Worm (Caenorhabditis elegans) whole organism, mixed stage, embryonic: ENCODE data around the gene ceh-82.

Experiments
- lsy-2 ChIP-seq: fragments of 150-350 bp; optimal IDR thresholded peaks from 2 replicates; lab custom pipeline; 2014; ENCODE audit warnings: missing biosample characterization, missing genetic modification characterization
- nhr-28 ChIP-seq: fragments of 150-350 bp; optimal IDR thresholded peaks from 2 replicates; lab custom pipeline; 2014; ENCODE audit warnings: missing biosample characterization, missing genetic modification characterization
- nhr-76 ChIP-seq: sonication (generic microtip); optimal IDR thresholded peaks from 2 replicates; lab custom pipeline; 2017; ENCODE audit warnings: missing biosample characterization, missing genetic modification characterization
- snpc-4 ChIP-seq: fragments of 150-350 bp; optimal IDR thresholded peaks from 2 replicates; lab custom pipeline; 2014; ENCODE audit warnings: missing biosample characterization, missing genetic modification characterization
- sptf-1 ChIP-seq: sonication (generic microtip); optimal IDR thresholded peaks from 2 replicates; lab custom pipeline; 2017; ENCODE audit warnings: mild to moderate bottlenecking, missing genetic modification characterization, moderate library complexity, missing compliant biosample characterization
- unc-62 ChIP-seq: fragments of 150-350 bp; optimal IDR thresholded peaks from 2 replicates; lab custom pipeline; 2014; ENCODE audit warnings: missing biosample characterization, missing genetic modification reagents, missing genetic modification characterization

ce11 chrII:1782474-1782873, 50.4 kb downstream of the ceh-82 start, which contains the start of gene math-4:
- TF ChIP-seq snpc-4 (tag; lab: Kevin White, UChicago) (no peak), sptf-1 (tag; lab: Kevin White, UChicago) (no peak), nhr-76 (no peak), lsy-2 (no peak), nhr-28 (tag; lab: Kevin White, UChicago) (no peak), unc-62 (GFP tag; lab: Kevin White, UChicago) (no peak)
